Fruit fly (Drosophila melanogaster) whole organism, pupa: ENCODE measurements around the gene Cpr65Ay.

Experiments
- CG10348 ChIP-seq: fragments of 200-800 bp; sonication (Bioruptor generic); IDR thresholded peaks from 2 replicates; pipeline ENCODE4 v1.3.6; 2022; ENCODE audit warnings: missing biosample characterization, missing genetic modification characterization
- CG12605 ChIP-seq: fragments of 200-800 bp; sonication (Bioruptor generic); IDR thresholded peaks from 2 replicates; pipeline ENCODE4 v1.3.6; 2022; ENCODE audit warnings: missing biosample characterization, missing genetic modification characterization
- CG13204 ChIP-seq: fragments of 200-800 bp; sonication (Bioruptor generic); optimal IDR thresholded peaks from 2 replicates; lab custom pipeline; 2018; ENCODE audit warnings: missing biosample characterization, mild to moderate bottlenecking, missing genetic modification characterization, moderate library complexity
- CG14655 ChIP-seq: fragments of 200-800 bp; sonication (Bioruptor generic); optimal IDR thresholded peaks from 3 replicates; lab custom pipeline; 2017; ENCODE audit warnings: mild to moderate bottlenecking, missing biosample characterization, missing genetic modification reagents, missing genetic modification characterization
- CG15710 ChIP-seq: fragments of 200-800 bp; sonication (Bioruptor generic); optimal IDR thresholded peaks from 2 replicates; lab custom pipeline; 2018; ENCODE audit warnings: missing biosample characterization, mild to moderate bottlenecking, missing genetic modification characterization, moderate library complexity
- CG17806 ChIP-seq: fragments of 200-800 bp; sonication (Bioruptor generic); optimal IDR thresholded peaks from 2 replicates; lab custom pipeline; 2018; ENCODE audit warnings: missing biosample characterization, mild to moderate bottlenecking, missing genetic modification characterization, moderate library complexity
- CG32121 ChIP-seq: fragments of 200-800 bp; sonication (Bioruptor generic); IDR thresholded peaks from 2 replicates; pipeline ENCODE4 v1.3.6; 2022; ENCODE audit warnings: missing biosample characterization, missing genetic modification characterization
- CG34367 ChIP-seq: fragments of 200-800 bp; sonication (Bioruptor generic); optimal IDR thresholded peaks from 2 replicates; lab custom pipeline; 2018; ENCODE audit warnings: missing biosample characterization, mild to moderate bottlenecking, missing genetic modification characterization
- CG4496 ChIP-seq: fragments of 200-800 bp; sonication (Bioruptor generic); IDR thresholded peaks from 3 replicates; pipeline ENCODE4 v1.3.6; 2022; ENCODE audit warnings: missing biosample characterization, missing genetic modification characterization
- CG8159 ChIP-seq: fragments of 200-800 bp; sonication (Bioruptor generic); optimal IDR thresholded peaks from 3 replicates; lab custom pipeline; 2018; ENCODE audit warnings: missing biosample characterization, mild to moderate bottlenecking, missing genetic modification characterization, moderate library complexity
- CG8301 ChIP-seq: fragments of 200-800 bp; sonication (Bioruptor generic); optimal IDR thresholded peaks from 2 replicates; lab custom pipeline; 2018; ENCODE audit warnings: missing biosample characterization, mild to moderate bottlenecking, missing genetic modification characterization
- CG9948 ChIP-seq: fragments of 200-800 bp; sonication (Bioruptor generic); optimal IDR thresholded peaks from 2 replicates; lab custom pipeline; 2018; ENCODE audit warnings: missing biosample characterization, mild to moderate bottlenecking, missing genetic modification characterization, moderate library complexity
- D1 ChIP-seq: fragments of 200-800 bp; sonication (Bioruptor generic); optimal IDR thresholded peaks from 2 replicates; lab custom pipeline; 2018; ENCODE audit warnings: missing biosample characterization, mild to moderate bottlenecking, missing genetic modification characterization, moderate library complexity
- EcR ChIP-seq: fragments of 200-800 bp; sonication (Bioruptor generic); optimal IDR thresholded peaks from 3 replicates; lab custom pipeline; 2019; ENCODE audit warnings: missing biosample characterization, missing genetic modification characterization, mild to moderate bottlenecking, moderate library complexity, missing genetic modification reagents
- Ets98B ChIP-seq: fragments of 200-800 bp; sonication (Bioruptor generic); IDR thresholded peaks from 2 replicates; pipeline ENCODE4 v1.3.6; 2022; ENCODE audit warnings: missing biosample characterization, missing genetic modification characterization
- Pif1A ChIP-seq: fragments of 200-800 bp; sonication (Bioruptor generic); optimal IDR thresholded peaks from 3 replicates; lab custom pipeline; 2016; ENCODE audit warnings: missing biosample characterization, missing genetic modification characterization
- Pif1B ChIP-seq: fragments of 200-800 bp; sonication (Bioruptor generic); optimal IDR thresholded peaks from 3 replicates; lab custom pipeline; 2016; ENCODE audit warnings: missing biosample characterization, missing genetic modification characterization
- Snoo ChIP-seq: fragments of 200-800 bp; sonication (Bioruptor generic); optimal IDR thresholded peaks from 3 replicates; lab custom pipeline; 2017; ENCODE audit warnings: missing biosample characterization, mild to moderate bottlenecking, missing genetic modification characterization, inconsistent platforms
- gl ChIP-seq: fragments of 200-800 bp; sonication (Bioruptor generic); optimal IDR thresholded peaks from 2 replicates; lab custom pipeline; 2018; ENCODE audit warnings: missing biosample characterization, mild to moderate bottlenecking, missing genetic modification characterization
- rn ChIP-seq: fragments of 200-800 bp; sonication (Bioruptor generic); IDR thresholded peaks from 2 replicates; pipeline ENCODE4 v1.3.6; 2022; ENCODE audit warnings: missing biosample characterization, missing genetic modification characterization

Gene Cpr65Ay

dm6 chr3L:6135174-6135573, 23.3 kb downstream of the Cpr65Ay start, which contains the start of gene Lcp65Ag1:
Gene Lcp65Ag1, minus strand, starts transcription at chr3L:6135274.
- TF ChIP-seq CG14655 (GFP tag; lab: Kevin White, UChicago): no peak
- no peak for TF ChIP-seq CG4496 (GFP tag; lab: Robert Waterston, UW)
- TF ChIP-seq Pif1B (GFP tag; lab: Kevin White, UChicago): no peak
- no peak for TF ChIP-seq Pif1A (GFP tag; lab: Kevin White, UChicago)
- no peak for TF ChIP-seq CG15710 (tag; lab: Kevin White, UChicago)
- TF ChIP-seq Ets98B: no peak
- no peak for TF ChIP-seq EcR (GFP tag; lab: Kevin White, UChicago)
- TF ChIP-seq CG9948: no peak
- TF ChIP-seq CG13204: no peak
- TF ChIP-seq, all 21 proteins: peak for 0

dm6 chr3L:6133546-6133945, 24.9 kb downstream of the Cpr65Ay start, which contains the start of gene Lcp65Ag2:
Gene Lcp65Ag2, minus strand, starts transcription at chr3L:6133593.
- no peak for TF ChIP-seq CG8301 (tag; lab: Kevin White, UChicago)
- no peak for TF ChIP-seq Pif1B (GFP tag; lab: Kevin White, UChicago)
- TF ChIP-seq CG13204: no peak
- no peak for TF ChIP-seq Ets98B
- TF ChIP-seq CG8159 (tag; lab: Kevin White, UChicago): no peak
- no peak for TF ChIP-seq CG32121 (GFP tag; lab: Robert Waterston, UW)
- no peak for TF ChIP-seq CG17806 (tag; lab: Kevin White, UChicago)
- no peak for TF ChIP-seq gl (tag; lab: Kevin White, UChicago)
- no peak for TF ChIP-seq D1 (tag; lab: Kevin White, UChicago)
- no peak for TF ChIP-seq EcR (GFP tag; lab: Kevin White, UChicago)
- no peak for TF ChIP-seq CG9948
- TF ChIP-seq CG12605 (GFP tag; lab: Robert Waterston, UW): no peak
- TF ChIP-seq, all 21 proteins: peak for 0

dm6 chr3L:6132009-6132408, 26.4 kb downstream of the Cpr65Ay start, which contains the start of gene Cpr65Au:
Gene Cpr65Au, minus strand, starts transcription at chr3L:6132109.
- TF ChIP-seq rn (0 out of 2 replicates have a peak, but pooled peaks have one; percentile 9), CG4496 (GFP tag; lab: Robert Waterston, UW) (no peak)

- TF ChIP-seq CG17806 (tag; lab: Kevin White, UChicago) (no peak), gl (tag; lab: Kevin White, UChicago) (no peak), Snoo (no peak), rn (no peak), CG34367 (tag; lab: Kevin White, UChicago) (no peak), CG8301 (tag; lab: Kevin White, UChicago) (no peak), CG4496 (GFP tag; lab: Robert Waterston, UW) (no peak), EcR (GFP tag; lab: Kevin White, UChicago) (no peak), Pif1A (GFP tag; lab: Kevin White, UChicago) (no peak), CG12605 (GFP tag; lab: Robert Waterston, UW) (no peak), CG14655 (GFP tag; lab: Kevin White, UChicago) (no peak), Ets98B (no peak), CG8159 (tag; lab: Kevin White, UChicago) (no peak), CG10348 (no peak), CG32121 (GFP tag; lab: Robert Waterston, UW) (no peak), CG15710 (tag; lab: Kevin White, UChicago) (no peak), D1 (tag; lab: Kevin White, UChicago) (no peak), Pif1B (GFP tag; lab: Kevin White, UChicago) (no peak), CG9948 (no peak)
Measured at dm6 chr3L:6130944-6131343, 27.5 kb downstream of the Cpr65Ay start, which contains the start of gene Lcp65Ag3. Gene Lcp65Ag3, minus strand, starts transcription at chr3L:6130989.

- TF ChIP-seq D1 (tag; lab: Kevin White, UChicago): peak; percentile 20
- no peak for TF ChIP-seq CG17806 (tag; lab: Kevin White, UChicago)
Measured at dm6 chr3L:6129591-6129990, 28.8 kb downstream of the Cpr65Ay start.

dm6 chr3L:6125409-6125689, 33.1 kb downstream of the Cpr65Ay start:
- no peak for TF ChIP-seq CG9948
- no peak for TF ChIP-seq CG15710 (tag; lab: Kevin White, UChicago)
- no peak for TF ChIP-seq CG13204
- TF ChIP-seq CG17806 (tag; lab: Kevin White, UChicago): no peak
- TF ChIP-seq CG8159 (tag; lab: Kevin White, UChicago): no peak

- TF ChIP-seq CG8159 (tag; lab: Kevin White, UChicago) (no peak), Pif1A (GFP tag; lab: Kevin White, UChicago) (peak; percentile 15), rn (peak; percentile 25; the same call in 1 of the 2 replicates), Pif1B (GFP tag; lab: Kevin White, UChicago) (no peak), CG8301 (tag; lab: Kevin White, UChicago) (no peak), CG12605 (GFP tag; lab: Robert Waterston, UW) (no peak), CG9948 (no peak)
Measured at dm6 chr3L:6124616-6125408, 33.6 kb downstream of the Cpr65Ay start.
